Worm (Caenorhabditis elegans) whole organism, L4/young adult: ENCODE results near the gene egl-46.

Source experiments
- W03F9.2 ChIP-seq: fragments of 150-350 bp; optimal IDR thresholded peaks from 2 replicates; lab custom pipeline; 2014; ENCODE audit warnings: missing biosample characterization, missing genetic modification characterization
- dao-5 ChIP-seq: sonication (generic microtip); optimal IDR thresholded peaks from 2 replicates; lab custom pipeline; 2016; ENCODE audit warnings: missing genotype, missing genetic modification characterization, moderate library complexity, missing compliant biosample characterization

- no peak for TF ChIP-seq dao-5 (tag; lab: Kevin White, UChicago)
- TF ChIP-seq W03F9.2, result no peak
Observed at ce11 chrV:6697552-6697951, 16.2 kb upstream of the egl-46 start, which contains the start of gene W02F12.2.
